Fruit fly (Drosophila melanogaster): ENCODE data around the gene tHMG2.

Gene tHMG2

dm6 chr3R:22492767-22493166 is at the start of gene tHMG2:
tHMG2 (plus strand) TSS chr3R:22492953.
- TF ChIP-seq Dp (GFP tag; optimal IDR thresholded peaks at IDR 0.05) (peak; percentile 53), CG16813 (GFP tag; IDR thresholded peaks at IDR 0.05; ENCODE audit: partially characterized antibody) (0 out of 3 replicates have a peak, but pooled peaks have one; percentile 47), CG3163 (GFP tag; optimal IDR thresholded peaks at IDR 0.05) (no peak), Tbp (GFP tag; optimal IDR thresholded peaks at IDR 0.05) (no peak), Myb (GFP tag; optimal IDR thresholded peaks at IDR 0.05) (peak; percentile 92), abd-A (tag; optimal IDR thresholded peaks at IDR 0.05) (no peak), CG8359 (GFP tag; optimal IDR thresholded peaks at IDR 0.05; ENCODE audit: borderline replicate concordance) (no peak), Ets65A (GFP tag) (peak; percentile 14), sens (GFP tag) (peak; percentile 41), aop (GFP tag; IDR thresholded peaks at IDR 0.05) (no peak), CG9817 (tag; optimal IDR thresholded peaks at IDR 0.05) (no peak), CG31441 (GFP tag; IDR thresholded peaks at IDR 0.05) (no peak), CG3281 (GFP tag; optimal IDR thresholded peaks at IDR 0.05) (no peak), Bdp1 (GFP tag; optimal IDR thresholded peaks at IDR 0.05) (no peak), Med (GFP tag) (peak; percentile 44), Ets97D (GFP tag; optimal IDR thresholded peaks at IDR 0.05) (no peak), CG14860 (GFP tag; IDR thresholded peaks at IDR 0.05; ENCODE audit: partially characterized antibody) (no peak), E2f2 (GFP tag; IDR thresholded peaks at IDR 0.05) (peak; percentile 56), otp (GFP tag; IDR thresholded peaks at IDR 0.05) (no peak), gsb-n (tag; optimal IDR thresholded peaks at IDR 0.05) (no peak), Atf6 (GFP tag; IDR thresholded peaks at IDR 0.05) (no peak), CG31365 (tag; optimal IDR thresholded peaks at IDR 0.05) (no peak), CG7928 (GFP tag; optimal IDR thresholded peaks at IDR 0.05) (peak; percentile 83), dati (GFP tag; IDR thresholded peaks at IDR 0.05) (no peak), z (GFP tag; IDR thresholded peaks at IDR 0.05) (no peak), unc-4 (GFP tag; IDR thresholded peaks at IDR 0.05; ENCODE audit: partially characterized antibody) (0 out of 2 replicates have a peak, but pooled peaks have one; percentile 28), Side (GFP tag; optimal IDR thresholded peaks at IDR 0.05) (no peak), CG9932 (GFP tag; IDR thresholded peaks at IDR 0.05) (no peak), row (GFP tag; IDR thresholded peaks at IDR 0.05) (peak; percentile 19; the same call in 1 of the 3 replicates), grau (tag; optimal IDR thresholded peaks at IDR 0.05) (no peak), Sry-δ (GFP tag; optimal IDR thresholded peaks at IDR 0.05) (peak; percentile 36), Dref (GFP tag; IDR thresholded peaks at IDR 0.05) (peak; percentile 66), Dll (GFP tag; IDR thresholded peaks at IDR 0.05; ENCODE audit: partially characterized antibody) (peak; percentile 18; the same call in 1 of the 4 replicates), ftz-f1 (GFP tag; optimal IDR thresholded peaks at IDR 0.05) (no peak), crc (GFP tag; optimal IDR thresholded peaks at IDR 0.05) (no peak), Ravus (GFP tag; IDR thresholded peaks at IDR 0.05) (no peak), CG3995 (GFP tag; optimal IDR thresholded peaks at IDR 0.05) (no peak), CG7745 (tag; optimal IDR thresholded peaks at IDR 0.05) (no peak), CG13287 (GFP tag; IDR thresholded peaks at IDR 0.05; ENCODE audit: partially characterized antibody) (peak; percentile 40; the same call in 1 of the 2 replicates), CG1792 (GFP tag; optimal IDR thresholded peaks at IDR 0.05) (no peak), CG7987 (GFP tag; optimal IDR thresholded peaks at IDR 0.05) (no peak), CHES-1-like (GFP tag; optimal IDR thresholded peaks at IDR 0.05) (no peak), bsh (GFP tag; optimal IDR thresholded peaks at IDR 0.05) (no peak), amos (GFP tag; IDR thresholded peaks at IDR 0.05; ENCODE audit: partially characterized antibody) (peak; percentile 27; the same call in 1 of the 2 replicates), CG1603 (tag; optimal IDR thresholded peaks at IDR 0.05) (peak; percentile 15), CG6689 (GFP tag; IDR thresholded peaks at IDR 0.05) (peak; percentile 76), E2f1 (GFP tag; IDR thresholded peaks at IDR 0.05) (no peak), nom (GFP tag; optimal IDR thresholded peaks at IDR 0.05) (no peak), hbn (GFP tag; IDR thresholded peaks at IDR 0.05; ENCODE audit: partially characterized antibody) (0 out of 2 replicates have a peak, but pooled peaks have one; percentile 26), mam (GFP tag; optimal IDR thresholded peaks at IDR 0.05) (no peak), Hmx (GFP tag; optimal IDR thresholded peaks at IDR 0.05) (no peak)
